Worm (Caenorhabditis elegans): Measurements from ENCODE around the gene F43H9.3.

The F43H9.3 gene

ce11 chrV:8072047-8072446 is 47.3 kb upstream of the F43H9.3 start, which contains the start of gene str-144:
str-144 (minus strand) TSS chrV:8072147.
- TF ChIP-seq R02D3.7 (tag; optimal IDR thresholded peaks at IDR 0.05) (no peak), egl-5 (tag; optimal IDR thresholded peaks at IDR 0.05) (no peak), egl-27 (tag; optimal IDR thresholded peaks at IDR 0.05) (no peak), sea-2 (GFP tag; optimal IDR thresholded peaks at IDR 0.05) (no peak)

DNA sequence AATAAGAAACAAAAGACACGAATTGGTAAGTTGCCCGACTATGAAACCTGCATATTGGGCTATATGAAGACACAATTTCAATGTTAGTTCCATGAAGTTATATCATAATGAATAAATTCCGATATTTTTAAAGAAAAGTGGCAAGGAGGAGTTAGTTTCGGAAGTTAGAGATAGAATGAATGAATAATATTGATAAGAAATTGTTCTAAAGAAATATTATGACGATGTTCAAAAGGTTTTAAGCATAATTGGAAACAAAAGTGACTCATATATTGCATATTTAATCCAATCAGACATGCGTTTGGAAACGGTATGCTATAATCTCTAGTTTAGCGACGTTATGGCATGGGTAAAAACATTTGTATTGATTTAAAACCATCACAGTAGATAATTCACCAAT is 44.9 kb upstream of the F43H9.3 start, which contains the start of gene str-143:
Gene str-143 (minus strand): TSS at position 101 of the 400 bp plus-strand sequence.
- TF ChIP-seq unc-62 (GFP tag; optimal IDR thresholded peaks at IDR 0.05) (no peak), ceh-82 (tag; optimal IDR thresholded peaks at IDR 0.05) (no peak), elt-1 (tag; optimal IDR thresholded peaks at IDR 0.05) (no peak), unc-39 (tag; optimal IDR thresholded peaks at IDR 0.05) (no peak), tbx-2 (tag; optimal IDR thresholded peaks at IDR 0.05) (no peak), sea-2 (GFP tag; optimal IDR thresholded peaks at IDR 0.05) (no peak)

DNA sequence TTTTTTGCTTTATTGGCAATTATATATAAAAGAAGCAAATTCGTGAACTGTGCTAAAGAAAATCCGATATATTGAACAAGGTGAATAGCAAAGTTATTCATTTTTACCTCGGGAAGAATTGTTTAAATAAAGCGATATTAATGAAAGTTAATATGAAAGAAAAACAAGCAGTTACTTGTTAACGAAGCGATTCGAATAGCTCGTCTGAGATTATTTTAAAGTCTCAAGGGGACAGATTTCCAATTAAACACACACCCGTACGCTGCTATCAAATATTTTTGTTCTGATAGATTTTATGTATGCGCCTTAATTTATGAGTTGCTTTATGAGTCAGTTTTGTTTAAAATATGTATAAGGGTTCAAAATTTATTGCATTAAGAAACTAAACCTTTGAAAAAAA is 43.1 kb upstream of the F43H9.3 start, which contains the start of gene str-140:
Gene str-140 (minus strand): TSS at position 101 of the 400 bp plus-strand sequence.
- TF ChIP-seq nhr-67 (tag; optimal IDR thresholded peaks at IDR 0.05) = no peak
- TF ChIP-seq fos-1 (tag; optimal IDR thresholded peaks at IDR 0.05) = no peak
- no peak for TF ChIP-seq ztf-11 (tag; optimal IDR thresholded peaks at IDR 0.05)
- no peak for TF ChIP-seq ceh-9 (tag; optimal IDR thresholded peaks at IDR 0.05)
- no peak for TF ChIP-seq ztf-4 (tag; optimal IDR thresholded peaks at IDR 0.05)
- TF ChIP-seq mdl-1 (tag; optimal IDR thresholded peaks at IDR 0.05) = no peak
- TF ChIP-seq mml-1 (tag; optimal IDR thresholded peaks at IDR 0.05) = no peak
- no peak for TF ChIP-seq egl-27 (tag; optimal IDR thresholded peaks at IDR 0.05)

DNA sequence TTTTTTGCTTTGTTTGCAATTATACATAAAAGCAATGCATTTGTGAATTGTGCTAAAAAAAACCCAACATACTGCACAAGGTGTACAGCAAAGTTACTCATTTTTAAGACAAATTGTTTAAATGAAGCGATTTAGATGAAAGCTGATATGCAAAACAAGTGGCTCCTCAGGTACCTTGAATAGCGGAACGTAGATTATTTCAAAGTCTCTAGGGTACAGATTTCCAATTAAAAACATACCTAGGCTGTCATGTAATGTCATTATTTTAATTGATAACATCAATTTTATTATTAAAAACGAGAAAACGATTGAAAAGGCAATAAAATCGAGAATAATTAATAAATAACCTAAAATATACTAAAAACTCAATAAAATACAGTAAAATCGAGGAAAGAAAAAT is 37.3 kb upstream of the F43H9.3 start, which contains the start of gene str-139:
Gene str-139 (minus strand): TSS at position 101 of the 400 bp plus-strand sequence.
- TF ChIP-seq pha-4 (tag; optimal IDR thresholded peaks at IDR 0.05) = no peak
- TF ChIP-seq fkh-2 (tag; optimal IDR thresholded peaks at IDR 0.05) = no peak
- no peak for TF ChIP-seq nhr-76 (tag; optimal IDR thresholded peaks at IDR 0.05)
- no peak for TF ChIP-seq mml-1 (tag; optimal IDR thresholded peaks at IDR 0.05)
- no peak for TF ChIP-seq unc-39 (tag; optimal IDR thresholded peaks at IDR 0.05)
- no peak for TF ChIP-seq lin-15B (tag; optimal IDR thresholded peaks at IDR 0.05)
- TF ChIP-seq ceh-9 (tag; optimal IDR thresholded peaks at IDR 0.05) = no peak
- no peak for TF ChIP-seq aly-2 (tag; optimal IDR thresholded peaks at IDR 0.05)
- no peak for TF ChIP-seq nhr-23 (tag; optimal IDR thresholded peaks at IDR 0.05)
- TF ChIP-seq ceh-82 (tag; optimal IDR thresholded peaks at IDR 0.05) = no peak
- no peak for TF ChIP-seq nfya-1 (tag; optimal IDR thresholded peaks at IDR 0.05; ENCODE audit: insufficient read depth)
- no peak for TF ChIP-seq tbx-2 (tag; optimal IDR thresholded peaks at IDR 0.05)
- no peak for TF ChIP-seq elt-1 (tag; optimal IDR thresholded peaks at IDR 0.05)
- no peak for TF ChIP-seq skn-1 (tag; optimal IDR thresholded peaks at IDR 0.05)
- no peak for TF ChIP-seq fkh-10 (GFP tag; optimal IDR thresholded peaks at IDR 0.05)

DNA sequence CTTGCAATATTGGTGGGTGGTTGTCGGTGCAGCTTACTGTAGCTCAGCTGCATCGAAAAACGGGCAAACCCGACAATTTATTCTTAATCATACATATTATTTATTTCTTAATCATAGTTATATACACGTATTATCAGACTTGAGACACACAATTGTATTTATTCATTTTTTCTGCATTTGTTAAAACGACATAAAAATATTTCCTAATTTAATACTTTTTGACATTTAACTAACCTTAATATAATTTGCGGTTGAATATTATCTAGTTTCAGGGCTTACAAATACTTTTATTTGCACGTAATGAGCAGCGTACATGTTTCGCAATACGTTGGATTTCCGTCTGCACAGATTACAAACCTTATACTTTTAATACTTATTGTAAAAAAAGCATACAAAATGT is 33.6 kb upstream of the F43H9.3 start, which contains the start of gene str-138:
Gene str-138 (plus strand): TSS at position 301 of the 400 bp plus-strand sequence.
- TF ChIP-seq aly-2 (tag; optimal IDR thresholded peaks at IDR 0.05) = no peak

ce11 chrV:8055170-8055569 is 30.4 kb upstream of the F43H9.3 start:
- TF ChIP-seq nhr-23 (tag; optimal IDR thresholded peaks at IDR 0.05) (no peak), ztf-4 (tag; optimal IDR thresholded peaks at IDR 0.05) (no peak), nhr-43 (tag; optimal IDR thresholded peaks at IDR 0.05; ENCODE audit: poor library complexity, severe bottlenecking) (no peak), ceh-16 (tag; optimal IDR thresholded peaks at IDR 0.05) (no peak), ztf-11 (tag; optimal IDR thresholded peaks at IDR 0.05) (no peak), zag-1 (tag; optimal IDR thresholded peaks at IDR 0.05) (no peak)

ce11 chrV:8054130-8054529 is 29.4 kb upstream of the F43H9.3 start, which contains the start of gene ZC513.2:
ZC513.2 (plus strand) TSS chrV:8054430.
- TF ChIP-seq hmg-11 (tag; optimal IDR thresholded peaks at IDR 0.05) (no peak), unc-39 (tag; optimal IDR thresholded peaks at IDR 0.05) (no peak), fkh-10 (GFP tag; optimal IDR thresholded peaks at IDR 0.05) (no peak), lin-39 (tag; optimal IDR thresholded peaks at IDR 0.05) (no peak), pha-4 (tag; optimal IDR thresholded peaks at IDR 0.05) (no peak), nhr-28 (tag; optimal IDR thresholded peaks at IDR 0.05) (no peak), R02D3.7 (tag; optimal IDR thresholded peaks at IDR 0.05) (no peak), egl-5 (tag; optimal IDR thresholded peaks at IDR 0.05) (no peak), nfya-1 (tag; optimal IDR thresholded peaks at IDR 0.05; ENCODE audit: insufficient read depth) (no peak), jun-1 (tag; optimal IDR thresholded peaks at IDR 0.05) (no peak), ZK546.5 (tag; optimal IDR thresholded peaks at IDR 0.05) (no peak), daf-12 (tag; optimal IDR thresholded peaks at IDR 0.05) (no peak), skn-1 (tag; optimal IDR thresholded peaks at IDR 0.05) (no peak), elt-3 (tag; optimal IDR thresholded peaks at IDR 0.05) (no peak), lsy-12 (tag; optimal IDR thresholded peaks at IDR 0.05) (no peak), nhr-25 (tag; optimal IDR thresholded peaks at IDR 0.05) (no peak), elt-1 (tag; optimal IDR thresholded peaks at IDR 0.05) (no peak), elt-2 (tag; optimal IDR thresholded peaks at IDR 0.05) (no peak), nhr-76 (tag; optimal IDR thresholded peaks at IDR 0.05) (no peak), egl-27 (tag; optimal IDR thresholded peaks at IDR 0.05) (no peak)
